Fruit fly (Drosophila melanogaster) whole organism, wandering third instar larva: ENCODE results near the gene bon.

ENCODE experiments used
- CG32264 ChIP-seq: fragments of 200-800 bp; sonication (Bioruptor generic); optimal IDR thresholded peaks from 2 replicates; lab custom pipeline; 2016; ENCODE audit warnings: missing biosample characterization, missing genetic modification characterization
- Hnf4 ChIP-seq: fragments of 200-800 bp; sonication (Bioruptor generic); optimal IDR thresholded peaks from 2 replicates; lab custom pipeline; 2016; ENCODE audit warnings: missing biosample characterization, mild to moderate bottlenecking, missing genetic modification characterization
- OdsH ChIP-seq: fragments of 200-800 bp; sonication (Bioruptor generic); optimal IDR thresholded peaks from 2 replicates; lab custom pipeline; 2016; ENCODE audit warnings: missing biosample characterization, mild to moderate bottlenecking, missing genetic modification characterization
- Rel ChIP-seq, 2 experiments: fragments of 200-800 bp; sonication (Bioruptor generic) in 1 of 2; optimal IDR thresholded peaks; 2 replicates in 1 of 2; 3 replicates in 1 of 2; lab custom pipeline; 2016 to 2019; ENCODE audit warnings: mild to moderate bottlenecking in 2 of 2, missing biosample characterization in 2 of 2, missing genetic modification characterization in 2 of 2, moderate library complexity in 1 of 2
- dmrt93B ChIP-seq: fragments of 200-800 bp; sonication (Bioruptor generic); optimal IDR thresholded peaks from 2 replicates; lab custom pipeline; 2018; ENCODE audit warnings: missing biosample characterization, mild to moderate bottlenecking, missing genetic modification characterization
- h ChIP-seq: fragments of 200-800 bp; sonication (Bioruptor generic); optimal IDR thresholded peaks from 3 replicates; lab custom pipeline; 2016; ENCODE audit warnings: missing biosample characterization, mild to moderate bottlenecking, missing genetic modification characterization
- sv ChIP-seq: fragments of 200-800 bp; sonication (Bioruptor generic); optimal IDR thresholded peaks from 3 replicates; lab custom pipeline; 2016; ENCODE audit warnings: missing biosample characterization, missing genetic modification characterization
- usp ChIP-seq: fragments of >200 bp; optimal IDR thresholded peaks from 2 replicates; lab custom pipeline; 2017; ENCODE audit warnings: missing biosample characterization, missing genetic modification characterization
- woc ChIP-seq: sonication (Bioruptor generic); optimal IDR thresholded peaks from 2 replicates; lab custom pipeline; 2016; ENCODE audit warnings: missing biosample characterization, mild to moderate bottlenecking, missing genetic modification characterization

DNA sequence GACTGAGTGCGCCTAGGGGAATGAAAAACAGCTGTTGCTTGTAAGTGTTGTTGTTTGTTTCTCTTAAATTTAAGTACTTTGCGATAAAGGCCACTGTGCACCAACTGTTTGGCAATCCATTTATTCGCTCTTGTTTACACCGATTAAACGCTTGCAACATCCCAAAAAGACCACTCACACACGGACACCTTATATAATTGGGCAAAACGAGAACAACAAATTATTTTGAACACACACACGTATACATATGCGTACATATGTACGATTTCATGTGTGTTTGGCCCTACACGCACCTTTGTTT lies 35.9 kb upstream of the bon start:
- no peak for TF ChIP-seq usp (GFP tag; lab: Kevin White, UChicago)
- TF ChIP-seq h (GFP tag; lab: Kevin White, UChicago) = no peak
- no peak for TF ChIP-seq OdsH
- no peak for TF ChIP-seq woc (GFP tag; lab: Kevin White, UChicago)
- no peak for TF ChIP-seq Rel (GFP tag; optimal IDR thresholded peaks at IDR 0.05; lab: Kevin White, UChicago)
- no peak for TF ChIP-seq Rel (tag; optimal IDR thresholded peaks at IDR 0.05; lab: Kevin White, UChicago)
- TF ChIP-seq Hnf4 (GFP tag; lab: Kevin White, UChicago) = no peak
- no peak for TF ChIP-seq dmrt93B (GFP tag; lab: Kevin White, UChicago)
- no peak for TF ChIP-seq CG32264 (GFP tag; lab: Kevin White, UChicago)
- no peak for TF ChIP-seq sv (GFP tag; lab: Kevin White, UChicago)
